Worm (Caenorhabditis elegans): ENCODE data around the gene ugt-66.

- TF ChIP-seq W03F9.2 (tag; optimal IDR thresholded peaks at IDR 0.05) (no peak), him-1 (tag; optimal IDR thresholded peaks at IDR 0.05) (no peak)
These were observed 15.8 kb downstream of the ugt-66 start, which contains the start of gene F42A10.7 for ce11 chrIII:6178586-6178985.

All from whole organism, L4/young adult.